Fruit fly (Drosophila melanogaster): Measurements from ENCODE around the gene Nsf2.

Gene Nsf2

DNA sequence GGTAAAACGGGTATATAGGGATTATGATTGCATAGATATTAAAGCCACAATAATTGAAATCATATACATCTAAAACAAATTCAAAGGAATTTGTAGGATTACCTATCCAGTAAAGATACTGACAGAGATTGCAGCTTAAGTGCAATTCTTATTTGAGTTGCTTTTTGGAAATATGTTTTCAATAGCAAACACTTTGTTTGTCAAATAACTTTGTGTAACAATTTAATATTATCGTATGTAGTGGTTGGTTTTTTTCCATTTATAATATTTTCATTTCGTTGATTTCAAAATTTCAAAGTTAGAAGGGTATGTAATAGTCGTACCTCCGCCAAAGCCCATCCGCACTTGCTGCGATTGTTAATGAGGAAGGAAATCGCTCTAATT is 31.1 kb downstream of the Nsf2 start (continued):
- TF ChIP-seq achi (GFP tag; optimal IDR thresholded peaks at IDR 0.05) = peak; percentile 68
- no peak for TF ChIP-seq vri (GFP tag; optimal IDR thresholded peaks at IDR 0.05)
- TF ChIP-seq Blimp-1 (GFP tag; optimal IDR thresholded peaks at IDR 0.05) = no peak
- peak; percentile 61 for TF ChIP-seq topi (GFP tag; optimal IDR thresholded peaks at IDR 0.05)
- peak; percentile 20 for TF ChIP-seq CG31627 (GFP tag; optimal IDR thresholded peaks at IDR 0.05)
- no peak for TF ChIP-seq fkh (GFP tag; optimal IDR thresholded peaks at IDR 0.05)
- TF ChIP-seq cyc (GFP tag; optimal IDR thresholded peaks at IDR 0.05) = peak; percentile 25
- no peak for TF ChIP-seq Hr38 (GFP tag; optimal IDR thresholded peaks at IDR 0.05)

dm6 chr3R:13806032-13806709 is 31.6 kb downstream of the Nsf2 start:
- no peak for TF ChIP-seq Smox (GFP tag; optimal IDR thresholded peaks at IDR 0.05)
- TF ChIP-seq net (GFP tag; optimal IDR thresholded peaks at IDR 0.05) = no peak
- no peak for TF ChIP-seq CG1621 (tag; optimal IDR thresholded peaks at IDR 0.05)
- no peak for TF ChIP-seq Hr4 (GFP tag; optimal IDR thresholded peaks at IDR 0.05)
- no peak for TF ChIP-seq Sox15 (GFP tag; optimal IDR thresholded peaks at IDR 0.05)
- no peak for TF ChIP-seq lz (GFP tag; optimal IDR thresholded peaks at IDR 0.05)
- peak; percentile 14 for TF ChIP-seq Lpt (GFP tag; optimal IDR thresholded peaks at IDR 0.05)
- TF ChIP-seq CG7368 (GFP tag; optimal IDR thresholded peaks at IDR 0.05) = no peak
- no peak for TF ChIP-seq fd85E (GFP tag; optimal IDR thresholded peaks at IDR 0.05)
- no peak for TF ChIP-seq CG8632 (GFP tag; optimal IDR thresholded peaks at IDR 0.05)
- no peak for TF ChIP-seq CG6808 (GFP tag; optimal IDR thresholded peaks at IDR 0.05)
- peak; percentile 60 for TF ChIP-seq svp (GFP tag)

- TF ChIP-seq Hr38 (GFP tag; optimal IDR thresholded peaks at IDR 0.05) (no peak), svp (GFP tag) (no peak), Ets21C (GFP tag; optimal IDR thresholded peaks at IDR 0.05) (no peak), fkh (GFP tag; optimal IDR thresholded peaks at IDR 0.05) (no peak), Sox102F (GFP tag; optimal IDR thresholded peaks at IDR 0.05) (no peak), CG7368 (GFP tag; optimal IDR thresholded peaks at IDR 0.05) (no peak), CG8632 (GFP tag; optimal IDR thresholded peaks at IDR 0.05) (no peak), spab (GFP tag; optimal IDR thresholded peaks at IDR 0.05) (no peak)
Observed at dm6 chr3R:13804971-13805603, 32.7 kb downstream of the Nsf2 start.

DNA sequence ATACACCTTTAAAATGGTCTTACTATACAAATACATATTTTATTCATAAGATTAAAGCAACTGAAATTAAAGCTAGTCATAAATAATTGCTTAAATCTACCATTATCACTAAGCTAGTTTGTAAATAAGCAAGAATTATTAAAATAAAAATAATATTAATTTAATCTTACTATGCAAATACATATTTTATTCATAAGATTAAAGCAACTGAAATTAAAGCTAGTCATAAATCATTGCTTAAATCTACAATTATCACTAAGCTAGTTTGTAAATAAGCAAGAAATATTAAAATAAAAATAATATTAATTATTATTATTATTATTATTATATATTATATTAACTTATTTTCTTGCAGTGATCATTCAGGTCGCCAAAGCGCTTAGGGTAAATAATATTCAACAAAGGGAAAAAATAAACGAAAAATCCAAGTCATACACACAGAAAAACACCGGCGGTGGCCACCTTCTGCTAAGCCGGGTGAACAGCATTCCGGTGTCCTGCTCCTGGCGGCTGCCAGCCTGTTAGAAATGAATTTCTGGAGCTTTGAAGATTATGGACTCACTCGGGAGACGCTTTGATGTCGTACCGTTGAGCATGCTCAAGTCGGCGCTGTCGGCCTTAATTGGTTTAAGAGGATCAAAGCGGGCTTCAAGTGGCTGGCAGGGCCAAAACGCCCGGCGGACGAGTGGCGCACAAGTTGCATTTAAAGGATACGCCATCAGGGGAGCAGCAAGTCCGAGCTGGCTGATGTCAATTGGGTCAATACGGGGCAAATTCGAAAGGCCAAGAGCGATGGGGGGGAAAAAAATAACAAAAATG is 33.7 kb downstream of the Nsf2 start:
- TF ChIP-seq salr (GFP tag; optimal IDR thresholded peaks at IDR 0.05) (no peak), topi (GFP tag; optimal IDR thresholded peaks at IDR 0.05) (no peak), Hr38 (GFP tag; optimal IDR thresholded peaks at IDR 0.05) (no peak), Gug (GFP tag; IDR thresholded peaks at IDR 0.05) (no peak), achi (GFP tag; optimal IDR thresholded peaks at IDR 0.05) (peak; percentile 23), spab (GFP tag; optimal IDR thresholded peaks at IDR 0.05) (no peak), net (GFP tag; optimal IDR thresholded peaks at IDR 0.05) (no peak), CG4318 (GFP tag; optimal IDR thresholded peaks at IDR 0.05) (no peak), pdm3 (GFP tag; optimal IDR thresholded peaks at IDR 0.05) (no peak), CG15336 (GFP tag; IDR thresholded peaks at IDR 0.05) (no peak), lz (GFP tag; optimal IDR thresholded peaks at IDR 0.05) (no peak), OdsH (GFP tag; optimal IDR thresholded peaks at IDR 0.05) (peak; percentile 6), CG10669 (GFP tag; optimal IDR thresholded peaks at IDR 0.05) (peak; percentile 28), CG7368 (GFP tag; optimal IDR thresholded peaks at IDR 0.05) (no peak), CG6163 (GFP tag; IDR thresholded peaks at IDR 0.05) (no peak), fd59A (GFP tag; optimal IDR thresholded peaks at IDR 0.05) (no peak), fkh (GFP tag; optimal IDR thresholded peaks at IDR 0.05) (no peak), dsx (GFP tag; optimal IDR thresholded peaks at IDR 0.05; ENCODE audit: poor library complexity, severe bottlenecking) (peak; percentile 15), CG3919 (GFP tag; optimal IDR thresholded peaks at IDR 0.05) (peak; percentile 14), esn (GFP tag; optimal IDR thresholded peaks at IDR 0.05) (peak; percentile 23), CG31627 (GFP tag; optimal IDR thresholded peaks at IDR 0.05) (no peak), Ets96B (tag; optimal IDR thresholded peaks at IDR 0.05) (peak; percentile 26), CG10631 (GFP tag; optimal IDR thresholded peaks at IDR 0.05) (peak; percentile 28), CG6854 (GFP tag; optimal IDR thresholded peaks at IDR 0.05) (no peak), CG11902 (GFP tag; optimal IDR thresholded peaks at IDR 0.05) (no peak), acj6 (GFP tag; optimal IDR thresholded peaks at IDR 0.05) (peak; percentile 2), Blimp-1 (GFP tag; optimal IDR thresholded peaks at IDR 0.05) (no peak), eg (GFP tag; IDR thresholded peaks at IDR 0.05) (0 out of 3 replicates have a peak, but pooled peaks have one; percentile 6)

All from whole organism, prepupa.